Fruit fly (Drosophila melanogaster) S2 (cell line): ENCODE measurements around the gene CG9184.

Experiments used
- CG8478 ChIP-seq: fragments of >200 bp; optimal IDR thresholded peaks from 2 replicates; lab custom pipeline; 2018
- CTCF ChIP-seq, 2 experiments: fragments of >200 bp; optimal IDR thresholded peaks; 2 replicates each; lab custom pipeline; 2018

DNA sequence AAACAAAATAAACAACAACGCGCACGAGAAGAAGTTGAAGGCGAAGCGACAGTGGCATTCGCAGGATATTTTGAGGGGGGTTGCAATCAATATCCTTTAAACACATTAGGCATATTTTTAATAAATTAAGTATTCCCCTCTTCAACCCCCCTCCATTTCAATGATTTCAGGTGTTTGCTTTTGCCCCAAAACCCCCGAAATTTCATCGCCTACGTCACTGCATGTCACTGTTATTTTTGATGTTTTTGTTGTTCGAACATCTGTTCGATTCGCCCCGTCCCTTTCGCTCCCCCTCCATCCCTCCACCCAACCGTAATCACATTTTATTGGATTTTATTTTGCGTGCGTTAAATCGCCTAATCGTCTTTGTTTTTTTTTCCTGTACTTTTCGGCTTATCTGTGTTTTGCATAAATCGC lies 45.6 kb upstream of the CG9184 start:
- no peak for TF ChIP-seq CG8478 (lab: Kevin White, UChicago)
- no peak for TF ChIP-seq CTCF (optimal IDR thresholded peaks at IDR 0.05; lab: Kevin White, UChicago)
